Worm (Caenorhabditis elegans): Measurements from ENCODE around the gene F47B8.8.

The F47B8.8 gene

DNA sequence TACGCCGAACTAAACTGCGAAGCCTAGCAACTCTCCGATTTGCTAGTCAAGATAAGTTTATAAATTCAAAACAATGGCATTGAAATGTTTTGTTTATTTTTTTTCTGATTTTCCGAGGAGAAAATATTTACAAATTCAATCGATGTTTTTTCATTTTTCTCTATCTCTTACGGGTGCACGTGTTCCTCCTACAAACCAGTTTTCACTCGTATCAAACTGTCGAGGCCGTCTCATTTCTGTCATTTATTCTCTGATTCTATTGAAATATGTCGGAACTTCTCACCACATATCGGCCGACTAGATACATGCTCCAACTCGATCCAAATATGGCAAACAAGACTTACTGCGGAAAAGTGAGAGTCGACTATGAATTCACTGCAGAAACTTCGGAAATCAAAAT, at the start of gene F47B8.8:
Gene F47B8.8 (plus strand): TSS at position 257 of the 400 bp plus-strand sequence.
- peak; percentile 5 for TF ChIP-seq nhr-71 (tag; optimal IDR thresholded peaks at IDR 0.05)
- TF ChIP-seq fos-1 (tag; optimal IDR thresholded peaks at IDR 0.05): no peak
- TF ChIP-seq fkh-8 (tag; optimal IDR thresholded peaks at IDR 0.05): no peak
- TF ChIP-seq mab-9 (GFP tag; IDR thresholded peaks at IDR 0.05): no peak
- peak; percentile 36 for TF ChIP-seq snu-23 (GFP tag; optimal IDR thresholded peaks at IDR 0.05)
- peak; percentile 55 for TF ChIP-seq lin-14 (GFP tag; optimal IDR thresholded peaks at IDR 0.05)
- no peak for TF ChIP-seq sup-37 (GFP tag; optimal IDR thresholded peaks at IDR 0.05)
- no peak for TF ChIP-seq zag-1 (tag; optimal IDR thresholded peaks at IDR 0.05)
- TF ChIP-seq nhr-85 (tag): peak; percentile 75
- TF ChIP-seq elt-3 (tag; optimal IDR thresholded peaks at IDR 0.05): peak in 1 of 6 experiments; percentile 58
- TF ChIP-seq ztf-11 (tag; optimal IDR thresholded peaks at IDR 0.05): no peak
- TF ChIP-seq lin-35 (GFP tag; optimal IDR thresholded peaks at IDR 0.05): no peak
- no peak for TF ChIP-seq nhr-12 (tag; optimal IDR thresholded peaks at IDR 0.05)
- peak; percentile 65 for TF ChIP-seq grh-1 (GFP tag; IDR thresholded peaks at IDR 0.05)
- TF ChIP-seq unc-130 (tag; optimal IDR thresholded peaks at IDR 0.05): no peak
- no peak for TF ChIP-seq hlh-4 (tag; optimal IDR thresholded peaks at IDR 0.05)
- no peak for TF ChIP-seq elt-2 (tag; optimal IDR thresholded peaks at IDR 0.05)
- TF ChIP-seq pax-3 (tag; optimal IDR thresholded peaks at IDR 0.05): no peak
- no peak for TF ChIP-seq unc-86 (tag; optimal IDR thresholded peaks at IDR 0.05)
- TF ChIP-seq zip-4 (GFP tag; optimal IDR thresholded peaks at IDR 0.05): no peak
- TF ChIP-seq F16B12.6 (tag; optimal IDR thresholded peaks at IDR 0.05): no peak
- TF ChIP-seq blmp-1 (tag; optimal IDR thresholded peaks at IDR 0.05): peak; percentile 73
- no peak for TF ChIP-seq ces-1 (GFP tag; optimal IDR thresholded peaks at IDR 0.05)
- no peak for TF ChIP-seq nhr-28 (tag; optimal IDR thresholded peaks at IDR 0.05)
- TF ChIP-seq efl-3 (GFP tag; optimal IDR thresholded peaks at IDR 0.05): no peak
- no peak for TF ChIP-seq vab-15 (tag; optimal IDR thresholded peaks at IDR 0.05)
- peak in 1 of 2 experiments; percentile 20 for TF ChIP-seq mdl-1 (tag; optimal IDR thresholded peaks at IDR 0.05)

DNA sequence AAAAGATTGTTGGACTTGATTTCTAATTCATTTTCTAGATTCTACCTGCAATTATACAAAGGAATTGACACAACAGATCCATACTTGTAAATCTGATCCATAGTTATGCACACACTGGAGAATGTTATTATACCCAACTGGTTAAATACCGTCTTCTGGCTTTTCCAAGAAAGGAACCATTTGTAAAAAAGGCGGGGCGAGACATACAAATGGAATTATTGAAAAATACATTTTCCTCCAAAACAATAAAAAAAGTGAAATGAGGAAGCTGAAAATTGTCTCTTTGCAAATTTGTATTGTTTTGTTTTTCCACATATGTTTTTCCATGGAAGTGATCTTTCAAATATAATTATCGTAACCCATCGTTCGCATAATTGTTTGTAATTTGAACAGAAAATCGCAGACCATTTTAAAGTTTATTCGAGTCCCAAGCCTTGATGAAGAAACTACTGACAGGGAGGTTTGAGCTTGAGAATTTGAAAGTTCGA, 49.3 kb upstream of the F47B8.8 start, which contains the start of the genes srt-74 and F40G12.9:
Gene srt-74 (minus strand): TSS at position 101 of the 488 bp plus-strand sequence.
Gene F40G12.9 (plus strand): TSS at position 438 of the 488 bp plus-strand sequence.
- TF ChIP-seq isw-1 (GFP tag; IDR thresholded peaks at IDR 0.05): no peak
- TF ChIP-seq unc-86 (tag; optimal IDR thresholded peaks at IDR 0.05): no peak
- TF ChIP-seq pag-3 (tag; optimal IDR thresholded peaks at IDR 0.05; ENCODE audit: borderline replicate concordance, insufficient read depth): no peak

DNA sequence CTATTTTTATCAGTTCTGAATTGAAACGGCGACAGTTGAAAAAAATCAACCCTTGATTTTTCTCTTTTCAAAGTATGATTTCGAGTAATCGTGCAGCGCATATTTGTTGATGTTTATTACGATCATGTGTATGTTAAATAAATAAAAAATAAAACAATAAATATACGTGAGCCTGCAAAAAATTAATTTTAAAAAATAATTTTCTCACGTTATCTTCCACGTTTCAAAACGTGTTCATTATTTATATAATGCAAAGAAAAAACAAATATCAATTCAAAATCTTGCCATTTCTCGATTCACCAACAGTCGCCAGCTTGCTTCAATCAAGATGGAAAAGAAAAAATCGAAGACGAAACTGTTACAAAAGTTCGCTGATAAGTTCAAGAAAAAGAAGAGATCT, 48.3 kb upstream of the F47B8.8 start, which contains the start of gene F40G12.10:
Gene F40G12.10 (plus strand): TSS at position 301 of the 400 bp plus-strand sequence.
- no peak for TF ChIP-seq ces-1 (GFP tag; optimal IDR thresholded peaks at IDR 0.05)
- TF ChIP-seq fkh-10 (GFP tag; optimal IDR thresholded peaks at IDR 0.05): no peak
- TF ChIP-seq mef-2 (tag; optimal IDR thresholded peaks at IDR 0.05): no peak
- no peak for TF ChIP-seq swsn-7 (tag; optimal IDR thresholded peaks at IDR 0.05)
- no peak for TF ChIP-seq Y116A8C.19 (tag; optimal IDR thresholded peaks at IDR 0.05; ENCODE audit: borderline replicate concordance)
- TF ChIP-seq lin-13 (GFP tag; optimal IDR thresholded peaks at IDR 0.05): no peak
- TF ChIP-seq grh-1 (GFP tag; IDR thresholded peaks at IDR 0.05): no peak
- no peak for TF ChIP-seq egl-27 (tag; optimal IDR thresholded peaks at IDR 0.05)
- no peak for TF ChIP-seq sup-37 (GFP tag; optimal IDR thresholded peaks at IDR 0.05)
- TF ChIP-seq mdl-1 (tag; optimal IDR thresholded peaks at IDR 0.05): no peak
- TF ChIP-seq tlp-1 (tag; optimal IDR thresholded peaks at IDR 0.05): no peak
- no peak for TF ChIP-seq snu-23 (GFP tag; optimal IDR thresholded peaks at IDR 0.05)
- TF ChIP-seq nhr-90 (tag; optimal IDR thresholded peaks at IDR 0.05; ENCODE audit: poor library complexity): no peak
- TF ChIP-seq ets-5 (GFP tag; IDR thresholded peaks at IDR 0.05): no peak
- no peak for TF ChIP-seq efl-1 (optimal IDR thresholded peaks at IDR 0.05)
- TF ChIP-seq efl-1 (GFP tag; optimal IDR thresholded peaks at IDR 0.05 in 1 of 2): no peak

Measured in whole organism, L1 larva.